Fruit fly (Drosophila melanogaster) Kc167 (cell line): ENCODE results near the gene brun.

ENCODE experiments used
- Myc ChIP-seq: fragments of >200 bp; optimal IDR thresholded peaks from 2 replicates; lab custom pipeline; 2017; ENCODE audit warnings: missing external identifiers
- Sin3A ChIP-seq: fragments of >200 bp; optimal IDR thresholded peaks from 2 replicates; lab custom pipeline; 2018; ENCODE audit warnings: missing external identifiers
- h ChIP-seq: fragments of >200 bp; optimal IDR thresholded peaks from 3 replicates; lab custom pipeline; 2018; ENCODE audit warnings: missing external identifiers
- insv ChIP-seq: fragments of >200 bp; optimal IDR thresholded peaks from 3 replicates; lab custom pipeline; 2018; ENCODE audit warnings: missing external identifiers
- psq ChIP-seq: fragments of >200 bp; optimal IDR thresholded peaks from 2 replicates; lab custom pipeline; 2017; ENCODE audit warnings: missing external identifiers
- ttk ChIP-seq: sonication (Bioruptor generic); optimal IDR thresholded peaks from 2 replicates; lab custom pipeline; 2017; ENCODE audit warnings: missing external identifiers

Gene brun

dm6 chr2L:20614222-20614621 lies 41.8 kb downstream of the brun start, which contains the start of gene CG15475:
Gene CG15475, plus strand, starts transcription at chr2L:20614522.
- TF ChIP-seq h (lab: Kevin White, UChicago) (no peak), Sin3A (no peak), insv (lab: Kevin White, UChicago) (no peak), Myc (lab: Kevin White, UChicago) (no peak), ttk (lab: Kevin White, UChicago) (no peak), psq (lab: Kevin White, UChicago) (no peak)

dm6 chr2L:20604096-20604495 lies 51.9 kb downstream of the brun start, which contains the start of gene CG31677:
Gene CG31677, minus strand, starts transcription at chr2L:20604196.
- TF ChIP-seq psq (lab: Kevin White, UChicago) (no peak), Myc (lab: Kevin White, UChicago) (no peak), ttk (lab: Kevin White, UChicago) (no peak), insv (lab: Kevin White, UChicago) (no peak), Sin3A (no peak), h (lab: Kevin White, UChicago) (no peak)

dm6 chr2L:20601282-20601681 lies 54.7 kb downstream of the brun start:
- TF ChIP-seq Myc (lab: Kevin White, UChicago) (no peak), Sin3A (no peak), ttk (lab: Kevin White, UChicago) (no peak), psq (lab: Kevin White, UChicago) (no peak), insv (lab: Kevin White, UChicago) (no peak), h (lab: Kevin White, UChicago) (no peak)
